Worm (Caenorhabditis elegans) whole organism, early embryonic: ENCODE data around the gene C52B9.19.
A peak's percentile ranks its signal among the peaks of the same experiment; 100 is the strongest.

Source experiments
- B0310.2 ChIP-seq: sonication (generic microtip); optimal IDR thresholded peaks from 2 replicates; lab custom pipeline; 2016; ENCODE audit warnings: mild to moderate bottlenecking, missing genetic modification characterization, missing compliant biosample characterization
- F13C5.2 ChIP-seq: sonication (generic microtip); optimal IDR thresholded peaks from 2 replicates; lab custom pipeline; 2017; ENCODE audit warnings: mild to moderate bottlenecking, missing genetic modification characterization, inconsistent platforms, missing compliant biosample characterization
- aly-1 ChIP-seq: sonication (generic microtip); optimal IDR thresholded peaks from 2 replicates; lab custom pipeline; 2016; ENCODE audit warnings: missing genetic modification characterization, missing compliant biosample characterization
- ama-1 ChIP-seq: fragments of 150-350 bp; optimal IDR thresholded peaks from 2 replicates; lab custom pipeline; 2014
- ceh-13 ChIP-seq: fragments of 200-800 bp; sonication (Bioruptor generic); optimal IDR thresholded peaks from 2 replicates; lab custom pipeline; 2018; ENCODE audit warnings: mild to moderate bottlenecking, missing genetic modification characterization, missing compliant biosample characterization
- ceh-36 ChIP-seq: sonication (generic microtip); optimal IDR thresholded peaks from 2 replicates; lab custom pipeline; 2016; ENCODE audit warnings: missing genetic modification characterization, inconsistent platforms, missing compliant biosample characterization
- ets-7 ChIP-seq: sonication (generic microtip); optimal IDR thresholded peaks from 2 replicates; lab custom pipeline; 2016; ENCODE audit warnings: missing genotype, missing genetic modification characterization, missing compliant biosample characterization
- flt-1 ChIP-seq: fragments of 200-800 bp; sonication (Bioruptor generic); IDR thresholded peaks from 2 replicates; pipeline ENCODE4 v1.3.6; 2022; ENCODE audit warnings: missing genetic modification characterization, missing compliant biosample characterization
- hmbx-1 ChIP-seq: sonication (generic microtip); optimal IDR thresholded peaks from 2 replicates; lab custom pipeline; 2016; ENCODE audit warnings: mild to moderate bottlenecking, missing genetic modification characterization, missing compliant biosample characterization
- hmg-4 ChIP-seq: fragments of 200-800 bp; sonication (Bioruptor generic); optimal IDR thresholded peaks from 2 replicates; lab custom pipeline; 2018; ENCODE audit warnings: mild to moderate bottlenecking, missing genetic modification characterization, missing compliant biosample characterization
- hnd-1 ChIP-seq: sonication (generic microtip); optimal IDR thresholded peaks from 2 replicates; lab custom pipeline; 2016; ENCODE audit warnings: missing genetic modification characterization, missing compliant biosample characterization
- pes-1 ChIP-seq: fragments of 200-800 bp; sonication (Bioruptor generic); IDR thresholded peaks from 2 replicates; pipeline ENCODE4 v1.3.6; 2022; ENCODE audit warnings: missing genetic modification reagents, missing genetic modification characterization, missing compliant biosample characterization
- scrt-1 ChIP-seq: fragments of 200-800 bp; sonication (Bioruptor generic); IDR thresholded peaks from 2 replicates; pipeline ENCODE4 v1.3.6; 2022; ENCODE audit warnings: missing genetic modification characterization, missing compliant biosample characterization
- sea-1 ChIP-seq: fragments of 200-800 bp; sonication (Bioruptor generic); conservative IDR thresholded peaks from 2 replicates; pipeline ENCODE4 v1.3.6; 2022; ENCODE audit warnings: missing genetic modification characterization, missing compliant biosample characterization
- tbx-11 ChIP-seq: fragments of 200-800 bp; sonication (Bioruptor generic); IDR thresholded peaks from 2 replicates; pipeline ENCODE4 v1.3.6; 2022; ENCODE audit warnings: missing genetic modification characterization, missing compliant biosample characterization
- tbx-37 ChIP-seq: fragments of 200-800 bp; sonication (Bioruptor generic); conservative IDR thresholded peaks from 2 replicates; pipeline ENCODE4 v1.3.6; 2022; ENCODE audit warnings: missing genetic modification reagents, missing genetic modification characterization, missing compliant biosample characterization
- tra-4 ChIP-seq: sonication (generic microtip); optimal IDR thresholded peaks from 2 replicates; lab custom pipeline; 2017; ENCODE audit warnings: missing genetic modification characterization, missing compliant biosample characterization

The C52B9.19 gene

DNA sequence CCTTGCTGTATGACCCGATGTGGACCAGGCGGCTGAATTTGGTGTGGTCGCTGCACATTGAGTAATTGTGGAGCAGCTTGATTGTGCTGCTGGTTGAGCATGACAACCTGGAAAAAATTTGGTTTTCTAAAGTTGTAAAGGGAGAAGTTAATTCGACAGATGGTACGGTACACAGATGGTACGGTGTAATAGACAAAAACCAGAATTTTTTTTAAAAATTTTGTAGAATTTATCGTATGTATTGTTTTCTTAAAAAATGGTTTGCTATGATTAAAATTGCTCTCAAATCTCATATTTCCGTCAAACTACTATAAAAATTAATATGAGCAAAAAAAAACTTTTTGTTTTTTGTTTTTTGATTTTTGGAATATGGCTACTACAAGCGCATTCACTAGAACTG, 24.5 kb downstream of the C52B9.19 start, which contains the start of gene pqn-15:
TSS of gene pqn-15 (minus strand) at position 101 of the 400 bp plus-strand sequence.
- no peak for TF ChIP-seq ceh-13 (GFP tag; lab: Kevin White, UChicago)

DNA sequence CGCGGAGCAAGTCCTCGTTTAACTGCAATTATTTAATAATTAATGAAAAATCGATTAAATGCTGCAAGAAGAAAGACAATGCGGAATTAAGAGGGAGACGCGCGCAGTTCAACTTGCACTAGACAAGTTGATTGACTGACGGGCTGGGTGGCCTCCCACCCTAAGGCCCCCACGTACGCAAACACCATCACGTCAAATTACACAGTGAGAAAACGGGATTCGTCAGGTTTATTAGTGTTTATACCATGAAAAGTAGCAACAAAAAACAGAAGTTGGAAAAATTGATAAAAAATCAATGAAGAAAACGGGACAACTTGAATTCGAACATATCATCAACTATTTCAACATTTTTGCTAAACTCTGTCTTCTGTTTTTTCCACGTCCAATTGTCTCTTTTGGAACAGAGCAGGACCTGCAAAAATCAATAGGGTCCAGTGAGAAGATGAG, 25.2 kb downstream of the C52B9.19 start:
- TF ChIP-seq ets-7 (tag; lab: Kevin White, UChicago) (no peak), tbx-37 (GFP tag; lab: Robert Waterston, UW) (peak; percentile 36; the same call in 1 of the 2 replicates), ceh-36 (peak; percentile 12)

DNA sequence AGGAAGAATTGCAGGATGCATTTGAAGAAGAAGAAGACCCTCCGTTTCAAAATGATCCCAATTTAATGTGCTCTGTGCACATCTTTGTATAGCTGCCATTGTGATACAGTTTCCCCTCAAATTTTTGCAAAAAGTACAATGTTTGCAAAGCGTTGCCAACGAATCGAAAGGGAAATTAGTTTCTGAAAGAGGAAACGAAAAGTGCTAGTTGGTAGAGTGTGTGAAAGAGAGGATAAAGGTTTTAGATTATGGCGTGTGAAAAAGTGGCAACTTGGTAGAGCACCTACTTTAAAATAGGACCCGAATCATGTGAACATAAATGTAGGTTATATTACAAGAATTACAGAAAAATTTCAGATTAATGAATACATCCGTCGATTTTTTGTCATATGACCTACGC, 29.3 kb downstream of the C52B9.19 start, which contains the start of gene C52B9.8:
TSS of gene C52B9.8 (minus strand) at position 101 of the 400 bp plus-strand sequence.
- no peak for TF ChIP-seq F13C5.2
- TF ChIP-seq aly-1 (tag; lab: Kevin White, UChicago): no peak
- TF ChIP-seq B0310.2 (tag; lab: Kevin White, UChicago): no peak
- no peak for TF ChIP-seq hnd-1 (tag; lab: Kevin White, UChicago)
- TF ChIP-seq tra-4 (tag; lab: Kevin White, UChicago): no peak
- TF ChIP-seq hmg-4 (GFP tag; lab: Kevin White, UChicago): no peak
- TF ChIP-seq tbx-37 (GFP tag; lab: Robert Waterston, UW): no peak
- no peak for TF ChIP-seq tbx-11
- no peak for TF ChIP-seq ama-1 (lab: Kevin White, UChicago)
- TF ChIP-seq ceh-13 (GFP tag; lab: Kevin White, UChicago): no peak

DNA sequence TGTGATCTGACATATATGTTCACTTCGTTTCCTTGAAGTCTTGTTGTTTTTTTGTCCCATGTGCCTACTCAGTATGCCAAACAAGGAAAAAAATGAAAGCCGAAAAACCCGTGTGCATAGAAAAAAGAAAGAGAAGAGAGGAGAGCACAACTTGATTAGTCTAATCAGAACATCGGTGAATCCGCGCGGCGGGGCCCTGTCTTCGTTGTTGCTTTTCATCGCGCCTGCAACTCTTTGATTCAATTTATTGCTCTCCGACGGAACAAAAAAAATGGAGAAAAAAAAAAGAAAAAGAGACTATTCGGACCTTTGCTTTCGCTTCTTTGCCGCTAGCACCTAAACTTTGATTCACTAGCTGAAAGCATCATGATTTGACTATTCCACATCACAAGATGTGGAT, 32.6 kb downstream of the C52B9.19 start:
- TF ChIP-seq pes-1 (GFP tag; lab: Robert Waterston, UW) (no peak), F13C5.2 (no peak), ets-7 (tag; lab: Kevin White, UChicago) (no peak), tbx-37 (GFP tag; lab: Robert Waterston, UW) (no peak), tbx-11 (no peak), hnd-1 (tag; lab: Kevin White, UChicago) (no peak), hmbx-1 (tag; lab: Kevin White, UChicago) (no peak), ceh-13 (GFP tag; lab: Kevin White, UChicago) (no peak), B0310.2 (tag; lab: Kevin White, UChicago) (no peak), ceh-36 (no peak), flt-1 (GFP tag; lab: Robert Waterston, UW) (no peak), hmg-4 (GFP tag; lab: Kevin White, UChicago) (no peak), aly-1 (tag; lab: Kevin White, UChicago) (no peak), ama-1 (lab: Kevin White, UChicago) (no peak), sea-1 (GFP tag; lab: Robert Waterston, UW) (no peak), tra-4 (tag; lab: Kevin White, UChicago) (no peak)

DNA sequence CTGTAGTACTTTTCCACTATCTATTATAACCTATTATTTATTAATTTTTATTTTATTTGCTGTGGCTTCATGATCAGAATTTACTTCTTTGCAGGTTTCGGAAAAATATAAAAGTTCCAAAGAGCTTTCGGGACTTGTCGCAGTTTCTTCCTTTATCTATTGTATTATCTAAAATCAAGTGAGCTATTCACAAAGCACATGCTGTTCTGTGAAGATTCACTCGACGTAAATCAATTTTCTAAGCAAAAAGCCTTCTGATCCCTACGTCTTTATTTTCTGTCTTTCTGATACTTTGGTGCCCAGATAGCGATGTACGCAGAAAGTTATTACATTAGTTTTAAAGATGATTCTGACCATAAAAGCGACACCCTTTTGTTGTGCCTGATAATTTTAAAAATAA, 34.7 kb downstream of the C52B9.19 start:
- TF ChIP-seq hmg-4 (GFP tag; lab: Kevin White, UChicago) (no peak), B0310.2 (tag; lab: Kevin White, UChicago) (no peak), sea-1 (GFP tag; lab: Robert Waterston, UW) (no peak), flt-1 (GFP tag; lab: Robert Waterston, UW) (no peak), ets-7 (tag; lab: Kevin White, UChicago) (no peak), ceh-13 (GFP tag; lab: Kevin White, UChicago) (no peak), tbx-11 (no peak), scrt-1 (GFP tag; lab: Robert Waterston, UW) (no peak), aly-1 (tag; lab: Kevin White, UChicago) (no peak), pes-1 (GFP tag; lab: Robert Waterston, UW) (no peak), F13C5.2 (no peak), hmbx-1 (tag; lab: Kevin White, UChicago) (no peak), tra-4 (tag; lab: Kevin White, UChicago) (no peak), tbx-37 (GFP tag; lab: Robert Waterston, UW) (no peak), ama-1 (lab: Kevin White, UChicago) (no peak), ceh-36 (no peak)

DNA sequence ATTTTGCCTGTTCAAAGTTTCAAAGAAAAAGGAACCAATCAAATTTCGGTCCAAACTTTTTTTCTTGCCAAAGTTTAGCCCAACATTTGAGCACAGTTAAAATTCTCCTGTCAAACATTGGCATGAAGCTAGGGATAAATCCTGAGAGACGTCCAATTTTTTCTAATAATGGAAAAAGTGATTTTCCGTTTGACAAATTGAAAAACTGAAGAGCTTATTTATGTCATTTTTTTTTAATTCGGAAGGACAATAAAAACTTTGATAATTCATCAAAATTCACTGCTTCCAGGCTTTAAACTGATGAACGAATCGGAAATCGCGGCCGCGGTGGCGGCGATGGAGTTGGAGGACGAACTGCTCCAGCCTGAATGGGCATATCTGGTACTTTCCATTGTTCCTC, 38.2 kb downstream of the C52B9.19 start, which contains the start of gene dop-6:
TSS of gene dop-6 (plus strand) at position 301 of the 400 bp plus-strand sequence.
- TF ChIP-seq B0310.2 (tag; lab: Kevin White, UChicago) (no peak), pes-1 (GFP tag; lab: Robert Waterston, UW) (no peak), ceh-36 (no peak), scrt-1 (GFP tag; lab: Robert Waterston, UW) (no peak), hmbx-1 (tag; lab: Kevin White, UChicago) (no peak), F13C5.2 (no peak), sea-1 (GFP tag; lab: Robert Waterston, UW) (no peak), hnd-1 (tag; lab: Kevin White, UChicago) (no peak), tbx-11 (no peak), ama-1 (lab: Kevin White, UChicago) (no peak), tra-4 (tag; lab: Kevin White, UChicago) (no peak), ets-7 (tag; lab: Kevin White, UChicago) (no peak), hmg-4 (GFP tag; lab: Kevin White, UChicago) (no peak), aly-1 (tag; lab: Kevin White, UChicago) (no peak), flt-1 (GFP tag; lab: Robert Waterston, UW) (no peak), ceh-13 (GFP tag; lab: Kevin White, UChicago) (no peak), tbx-37 (GFP tag; lab: Robert Waterston, UW) (no peak)

DNA sequence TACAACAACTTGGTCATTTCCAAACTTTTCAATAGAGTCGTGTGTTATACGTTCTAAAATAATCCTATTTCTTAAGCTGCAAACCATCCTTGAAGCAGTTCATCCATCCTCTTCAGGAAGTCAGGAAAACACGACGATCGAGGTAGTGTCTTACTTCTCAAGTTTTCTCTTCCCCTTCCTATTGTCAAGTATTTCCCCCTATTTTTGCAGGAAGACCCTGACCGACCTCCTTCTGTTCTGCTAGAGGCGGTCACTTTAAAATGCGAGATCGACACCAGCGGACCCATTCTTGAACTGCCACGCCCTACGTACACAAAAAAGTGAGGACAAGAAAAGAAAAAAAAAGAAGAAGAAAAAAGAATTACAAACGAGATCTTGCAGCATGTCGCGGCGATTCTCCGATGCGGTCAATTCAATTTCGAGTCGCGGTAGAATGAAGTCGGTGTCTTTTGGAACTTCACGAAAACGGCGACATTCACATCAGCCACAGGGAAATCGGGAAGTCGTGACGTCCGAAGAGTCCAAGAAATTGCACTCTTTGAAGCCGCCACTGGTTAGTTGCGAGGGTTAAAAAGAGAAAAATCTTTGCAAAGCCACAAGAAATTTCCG, 40.6 kb downstream of the C52B9.19 start:
- no peak for TF ChIP-seq ceh-13 (GFP tag; lab: Kevin White, UChicago)
- no peak for TF ChIP-seq aly-1 (tag; lab: Kevin White, UChicago)
- TF ChIP-seq ceh-36: no peak
- TF ChIP-seq sea-1 (GFP tag; lab: Robert Waterston, UW): no peak
- no peak for TF ChIP-seq flt-1 (GFP tag; lab: Robert Waterston, UW)
- TF ChIP-seq F13C5.2: no peak
- TF ChIP-seq tbx-11: no peak
- TF ChIP-seq tra-4 (tag; lab: Kevin White, UChicago): no peak
- TF ChIP-seq tbx-37 (GFP tag; lab: Robert Waterston, UW): no peak
- TF ChIP-seq ets-7 (tag; lab: Kevin White, UChicago): no peak
